Fruit fly (Drosophila melanogaster) whole organism, embryonic: ENCODE measurements around the gene Rab3GAP1.

Experiments
- Adf1 ChIP-seq: fragments of 200-800 bp; sonication (Bioruptor generic); IDR thresholded peaks from 2 replicates; pipeline ENCODE4 v1.3.6; 2022; ENCODE audit warnings: missing biosample characterization, missing genetic modification characterization
- Aef1 ChIP-seq: fragments of 200-800 bp; sonication (Bioruptor generic); IDR thresholded peaks from 3 replicates; pipeline ENCODE4 v1.3.6; 2022; ENCODE audit warnings: missing biosample characterization, missing genetic modification characterization
- Atf-2 ChIP-seq: fragments of 200-800 bp; sonication (Bioruptor generic); optimal IDR thresholded peaks from 2 replicates; lab custom pipeline; 2016; ENCODE audit warnings: missing biosample characterization, missing genetic modification characterization
- Atf6 ChIP-seq: fragments of 200-800 bp; sonication (Bioruptor generic); IDR thresholded peaks from 2 replicates; pipeline ENCODE4 v1.3.6; 2022; ENCODE audit warnings: missing biosample characterization, missing genetic modification characterization
- Awh ChIP-seq: fragments of 200-800 bp; sonication (Bioruptor generic); IDR thresholded peaks from 2 replicates; pipeline ENCODE4, ENCODE4 v1.3.6; 2022; ENCODE audit warnings: missing biosample characterization, missing genetic modification characterization
- Blimp-1 ChIP-seq: fragments of 200-800 bp; sonication (Bioruptor generic); optimal IDR thresholded peaks from 3 replicates; lab custom pipeline; 2018; ENCODE audit warnings: missing biosample characterization, missing genetic modification characterization, mild to moderate bottlenecking, moderate library complexity, missing genetic modification reagents
- CG1024 ChIP-seq: fragments of 200-800 bp; sonication (Bioruptor generic); IDR thresholded peaks from 2 replicates; pipeline ENCODE4 v1.3.6; 2022; ENCODE audit warnings: missing biosample characterization, missing genetic modification characterization
- CG10366 ChIP-seq: fragments of 200-800 bp; sonication (Bioruptor generic); IDR thresholded peaks from 2 replicates; pipeline ENCODE4 v1.3.6; 2022; ENCODE audit warnings: missing biosample characterization, missing genetic modification characterization
- CG11085 ChIP-seq: fragments of 200-800 bp; sonication (Bioruptor generic); IDR thresholded peaks from 2 replicates; pipeline ENCODE4 v1.3.6; 2022; ENCODE audit warnings: missing biosample characterization, missing genetic modification characterization
- CG12104 ChIP-seq: fragments of 200-800 bp; sonication (Bioruptor generic); optimal IDR thresholded peaks from 3 replicates; lab custom pipeline; 2016; ENCODE audit warnings: missing biosample characterization, missing genetic modification characterization
- CG13894 ChIP-seq: fragments of 200-800 bp; sonication (Bioruptor generic); optimal IDR thresholded peaks from 3 replicates; lab custom pipeline; 2018; ENCODE audit warnings: missing biosample characterization, mild to moderate bottlenecking, missing genetic modification characterization, moderate library complexity
- CG14441 ChIP-seq: fragments of 200-800 bp; sonication (Bioruptor generic); IDR thresholded peaks from 2 replicates; pipeline ENCODE4 v1.3.6; 2022; ENCODE audit warnings: missing biosample characterization, missing genetic modification characterization
- CG15479 ChIP-seq: fragments of 200-800 bp; sonication (Bioruptor generic); optimal IDR thresholded peaks from 3 replicates; lab custom pipeline; 2019; ENCODE audit warnings: missing biosample characterization, mild to moderate bottlenecking, missing genetic modification characterization, moderate library complexity
- CG15696 ChIP-seq: fragments of 200-800 bp; sonication (Bioruptor generic); optimal IDR thresholded peaks from 2 replicates; lab custom pipeline; 2019; ENCODE audit warnings: missing biosample characterization, mild to moderate bottlenecking, missing genetic modification characterization, moderate library complexity
- CG42726 ChIP-seq: fragments of 200-800 bp; sonication (Bioruptor generic); IDR thresholded peaks from 2 replicates; pipeline ENCODE4 v1.3.6; 2022; ENCODE audit warnings: missing biosample characterization, missing genetic modification characterization; ENCODE audit not compliant: partially characterized antibody
- CG6683 ChIP-seq: fragments of 200-800 bp; sonication (Bioruptor generic); optimal IDR thresholded peaks from 2 replicates; lab custom pipeline; 2017; ENCODE audit warnings: missing biosample characterization, mild to moderate bottlenecking, missing genetic modification characterization, missing genetic modification reagents
- CG7987 ChIP-seq: fragments of 200-800 bp; sonication (Bioruptor generic); optimal IDR thresholded peaks from 2 replicates; lab custom pipeline; 2018; ENCODE audit warnings: missing biosample characterization, mild to moderate bottlenecking, missing genetic modification characterization, moderate library complexity
- CG8359 ChIP-seq: fragments of 200-800 bp; sonication (Bioruptor generic); optimal IDR thresholded peaks from 2 replicates; lab custom pipeline; 2017; ENCODE audit warnings: missing biosample characterization, mild to moderate bottlenecking, missing genetic modification characterization, borderline replicate concordance
- CG9727 ChIP-seq: fragments of 200-800 bp; sonication (Bioruptor generic); optimal IDR thresholded peaks from 3 replicates; lab custom pipeline; 2017; ENCODE audit warnings: missing biosample characterization, mild to moderate bottlenecking, missing genetic modification characterization
- CG9876 ChIP-seq: fragments of 200-800 bp; sonication (Bioruptor generic); optimal IDR thresholded peaks from 2 replicates; lab custom pipeline; 2016; ENCODE audit warnings: missing biosample characterization, missing genetic modification characterization
- CHES-1-like ChIP-seq: fragments of 200-800 bp; sonication (Bioruptor generic); optimal IDR thresholded peaks from 2 replicates; lab custom pipeline; 2016; ENCODE audit warnings: missing biosample characterization, missing genetic modification characterization
- CoRest ChIP-seq: fragments of 200-800 bp; sonication (Bioruptor generic); optimal IDR thresholded peaks from 3 replicates; lab custom pipeline; 2018; ENCODE audit warnings: missing biosample characterization, mild to moderate bottlenecking, missing genetic modification characterization, moderate library complexity
- CrebB ChIP-seq: fragments of 200-800 bp; sonication (Bioruptor generic); optimal IDR thresholded peaks from 3 replicates; lab custom pipeline; 2018; ENCODE audit warnings: missing biosample characterization, mild to moderate bottlenecking, missing genetic modification characterization
- D ChIP-seq, 2 experiments: fragments of 200-800 bp in 1 of 2; fragments of >200 bp in 1 of 2; sonication (Bioruptor generic) in 1 of 2; optimal IDR thresholded peaks; 2 replicates in 1 of 2; 3 replicates in 1 of 2; lab custom pipeline; 2017; ENCODE audit warnings: mild to moderate bottlenecking in 1 of 2, missing biosample characterization in 1 of 2, missing genetic modification characterization in 1 of 2, missing genetic modification reagents in 1 of 2
- Dip2 ChIP-seq: fragments of 200-800 bp; sonication (Bioruptor generic); IDR thresholded peaks from 2 replicates; pipeline ENCODE4 v1.3.6; 2022; ENCODE audit warnings: missing biosample characterization, missing genetic modification characterization
- Dref ChIP-seq: fragments of 200-800 bp; sonication (Bioruptor generic); IDR thresholded peaks from 2 replicates; pipeline ENCODE4 v1.3.6; 2022; ENCODE audit warnings: missing biosample characterization, missing genetic modification characterization
- HLH54F ChIP-seq: fragments of 200-800 bp; sonication (Bioruptor generic); optimal IDR thresholded peaks from 3 replicates; lab custom pipeline; 2016; ENCODE audit warnings: missing biosample characterization, missing genetic modification characterization
- Hand ChIP-seq: fragments of 200-800 bp; sonication (Bioruptor generic); optimal IDR thresholded peaks from 2 replicates; lab custom pipeline; 2017; ENCODE audit warnings: mild to moderate bottlenecking, missing biosample characterization, missing genetic modification reagents, missing genetic modification characterization
- Hey ChIP-seq: fragments of 200-800 bp; sonication (Bioruptor generic); optimal IDR thresholded peaks from 3 replicates; lab custom pipeline; 2018; ENCODE audit warnings: missing biosample characterization, mild to moderate bottlenecking, missing genetic modification characterization
- Hsf ChIP-seq: fragments of 200-800 bp; sonication (Bioruptor generic); optimal IDR thresholded peaks from 3 replicates; lab custom pipeline; 2016; ENCODE audit warnings: missing biosample characterization, missing genetic modification characterization
- MBD-R2 ChIP-seq: fragments of 200-800 bp; sonication (Bioruptor generic); IDR thresholded peaks from 2 replicates; pipeline ENCODE4 v1.3.6; 2022; ENCODE audit warnings: missing biosample characterization, missing genetic modification characterization
- Max ChIP-seq: fragments of 200-800 bp; sonication (Bioruptor generic); optimal IDR thresholded peaks from 2 replicates; lab custom pipeline; 2016; ENCODE audit warnings: missing biosample characterization, mild to moderate bottlenecking, missing genetic modification characterization
- Mrtf ChIP-seq: fragments of 200-800 bp; sonication (Bioruptor generic); IDR thresholded peaks from 3 replicates; pipeline ENCODE4 v1.3.6; 2022; ENCODE audit warnings: missing biosample characterization, missing genetic modification characterization
- ap ChIP-seq: fragments of 200-800 bp; sonication (Bioruptor generic); IDR thresholded peaks from 2 replicates; pipeline ENCODE4 v1.3.6; 2022; ENCODE audit warnings: missing biosample characterization, missing genetic modification characterization
- ase ChIP-seq: fragments of 200-800 bp; sonication (Bioruptor generic); IDR thresholded peaks from 3 replicates; pipeline ENCODE4 v1.3.6; 2022; ENCODE audit warnings: missing biosample characterization, missing genetic modification characterization
- bsh ChIP-seq, 2 experiments: fragments of 200-800 bp; sonication (Bioruptor generic); optimal IDR thresholded peaks; 2 replicates each; lab custom pipeline; 2017 to 2018; ENCODE audit warnings: mild to moderate bottlenecking in 2 of 2, missing biosample characterization in 2 of 2, missing genetic modification characterization in 2 of 2, moderate library complexity in 1 of 2
- cato ChIP-seq: fragments of 200-800 bp; sonication (Bioruptor generic); optimal IDR thresholded peaks from 2 replicates; lab custom pipeline; 2016; ENCODE audit warnings: missing biosample characterization, missing genetic modification characterization, borderline replicate concordance
- crp ChIP-seq, 2 experiments: fragments of 200-800 bp; sonication (Bioruptor generic); optimal IDR thresholded peaks; 2 replicates in 1 of 2; 3 replicates in 1 of 2; lab custom pipeline; 2017; ENCODE audit warnings: missing biosample characterization in 2 of 2, missing genetic modification characterization in 2 of 2, mild to moderate bottlenecking in 1 of 2, moderate library complexity in 1 of 2
- danr ChIP-seq: fragments of 200-800 bp; sonication (Bioruptor generic); IDR thresholded peaks from 2 replicates; pipeline ENCODE4 v1.3.6; 2022; ENCODE audit warnings: missing biosample characterization, missing genetic modification characterization
- dmrt99B ChIP-seq: fragments of 200-800 bp; sonication (Bioruptor generic); optimal IDR thresholded peaks from 2 replicates; lab custom pipeline; 2018; ENCODE audit warnings: missing biosample characterization, mild to moderate bottlenecking, missing genetic modification characterization, moderate library complexity
- gcm ChIP-seq: fragments of 200-800 bp; sonication (Bioruptor generic); optimal IDR thresholded peaks from 2 replicates; lab custom pipeline; 2019; ENCODE audit warnings: missing biosample characterization, mild to moderate bottlenecking, missing genetic modification characterization, moderate library complexity
- hb ChIP-seq: fragments of 200-800 bp; sonication (Bioruptor generic); IDR thresholded peaks from 3 replicates; pipeline ENCODE4 v1.3.6; 2022; ENCODE audit warnings: missing biosample characterization, missing genetic modification characterization; ENCODE audit not compliant: partially characterized antibody
- kni ChIP-seq: fragments of 200-800 bp; sonication (Bioruptor generic); optimal IDR thresholded peaks from 3 replicates; lab custom pipeline; 2017; ENCODE audit warnings: mild to moderate bottlenecking, missing biosample characterization, missing genetic modification reagents, missing genetic modification characterization
- p53 ChIP-seq: fragments of 200-800 bp; sonication (Bioruptor generic); optimal IDR thresholded peaks from 2 replicates; lab custom pipeline; 2016; ENCODE audit warnings: missing biosample characterization, missing genetic modification characterization
- pb ChIP-seq: fragments of 200-800 bp; sonication (Bioruptor generic); optimal IDR thresholded peaks from 3 replicates; lab custom pipeline; 2016; ENCODE audit warnings: missing biosample characterization, missing genetic modification characterization
- slbo ChIP-seq: fragments of 200-800 bp; sonication (Bioruptor generic); IDR thresholded peaks from 2 replicates; pipeline ENCODE4 v1.3.6; 2022; ENCODE audit warnings: missing biosample characterization, missing genetic modification characterization
- stwl ChIP-seq: fragments of 200-800 bp; sonication (Bioruptor generic); optimal IDR thresholded peaks from 3 replicates; lab custom pipeline; 2018; ENCODE audit warnings: missing biosample characterization, mild to moderate bottlenecking, missing genetic modification characterization, moderate library complexity
- unpg ChIP-seq: fragments of 200-800 bp; sonication (Bioruptor generic); optimal IDR thresholded peaks from 3 replicates; lab custom pipeline; 2018; ENCODE audit warnings: missing biosample characterization, mild to moderate bottlenecking, missing genetic modification characterization, moderate library complexity
- vvl ChIP-seq: fragments of 200-800 bp; sonication (Bioruptor generic); IDR thresholded peaks from 2 replicates; pipeline ENCODE4 v1.3.6; 2022; ENCODE audit warnings: missing biosample characterization, missing genetic modification characterization

Gene Rab3GAP1

DNA sequence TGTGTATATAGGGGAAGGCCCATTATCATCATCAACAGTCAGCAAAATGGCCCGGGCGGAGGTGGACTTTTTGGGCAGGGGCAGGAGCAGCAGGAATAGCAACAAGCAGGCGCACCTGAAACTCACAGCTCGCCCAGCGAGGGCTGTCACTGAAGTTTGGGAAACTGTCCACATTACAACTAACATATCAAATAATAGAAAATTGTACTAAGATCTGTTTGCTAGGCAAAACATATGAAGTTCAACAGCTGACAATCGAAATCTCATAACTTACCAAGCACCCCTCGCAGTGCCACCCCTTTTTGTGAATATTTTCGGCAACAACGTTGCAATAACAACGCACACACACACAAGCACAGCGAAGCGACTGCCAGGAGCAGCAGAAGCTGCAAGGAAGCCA is 13.8 kb upstream of the Rab3GAP1 start (continued):
- TF ChIP-seq CG8359 (GFP tag; lab: Kevin White, UChicago) (peak; percentile 12), cato (GFP tag; lab: Kevin White, UChicago) (peak; percentile 11), danr (peak; percentile 53; the same call in 1 of the 2 replicates), CG15696 (no peak), CG9876 (GFP tag; lab: Kevin White, UChicago) (peak; percentile 56), vvl (GFP tag; lab: Robert Waterston, UW) (peak; percentile 93), Blimp-1 (GFP tag; lab: Kevin White, UChicago) (peak; percentile 57), Hsf (GFP tag; lab: Kevin White, UChicago) (peak; percentile 77), CG1024 (GFP tag; lab: Robert Waterston, UW) (peak; percentile 75), Max (GFP tag; lab: Kevin White, UChicago) (no peak), stwl (tag; lab: Kevin White, UChicago) (no peak), Aef1 (GFP tag; lab: Robert Waterston, UW) (peak; percentile 89), CG14441 (GFP tag; lab: Robert Waterston, UW) (peak; percentile 89), kni (GFP tag; lab: Kevin White, UChicago) (no peak), CG13894 (tag; lab: Kevin White, UChicago) (peak; percentile 84), MBD-R2 (GFP tag; lab: Robert Waterston, UW) (peak; percentile 74; the same call in 1 of the 2 replicates), crp (GFP tag; optimal IDR thresholded peaks at IDR 0.05; lab: Kevin White, UChicago) (peak in 1 of 2 experiments; percentile 52), Dip2 (GFP tag; lab: Robert Waterston, UW) (no peak), CG7987 (GFP tag; lab: Kevin White, UChicago) (no peak), Mrtf (GFP tag; lab: Robert Waterston, UW) (peak; percentile 88), bsh (GFP tag; optimal IDR thresholded peaks at IDR 0.05; lab: Kevin White, UChicago) (peak in 1 of 2 experiments; percentile 58), hb (GFP tag; lab: Robert Waterston, UW) (no peak), CG9727 (GFP tag; lab: Kevin White, UChicago) (peak; percentile 50), ase (peak; percentile 72), Awh (GFP tag; lab: Robert Waterston, UW) (peak; percentile 73; the same call in 1 of the 2 replicates), CG42726 (no peak), dmrt99B (tag; lab: Kevin White, UChicago) (peak; percentile 79), D (optimal IDR thresholded peaks at IDR 0.05; lab: Kevin White, UChicago) (no peak), D (GFP tag; optimal IDR thresholded peaks at IDR 0.05; lab: Kevin White, UChicago) (peak; percentile 27), unpg (GFP tag; lab: Kevin White, UChicago) (peak; percentile 53), CG10366 (peak; percentile 85), Adf1 (GFP tag; lab: Robert Waterston, UW) (peak; percentile 65), p53 (GFP tag; lab: Kevin White, UChicago) (no peak), Atf-2 (peak; percentile 76), CG15479 (no peak), CG12104 (GFP tag; lab: Kevin White, UChicago) (peak; percentile 19), gcm (GFP tag; lab: Kevin White, UChicago) (peak; percentile 24), HLH54F (peak; percentile 71), Atf6 (peak; percentile 87), CG6683 (GFP tag; lab: Kevin White, UChicago) (peak; percentile 39), CoRest (tag; lab: Kevin White, UChicago) (peak; percentile 73), Hand (GFP tag; lab: Kevin White, UChicago) (peak; percentile 73), CHES-1-like (peak; percentile 66), slbo (GFP tag; lab: Robert Waterston, UW) (peak; percentile 96), CrebB (peak; percentile 75), CG11085 (GFP tag; lab: Robert Waterston, UW) (peak; percentile 86), ap (GFP tag; lab: Robert Waterston, UW) (peak; percentile 65), Dref (GFP tag; lab: Robert Waterston, UW) (0 out of 2 replicates have a peak, but pooled peaks have one; percentile 23), Hey (peak; percentile 48), pb (GFP tag; lab: Kevin White, UChicago) (peak; percentile 48)
